Worm (Caenorhabditis elegans) whole organism, late embryonic: ENCODE results near the gene Y11D7A.5.

ENCODE experiments used
- F13H6.1 ChIP-seq: sonication (generic microtip); optimal IDR thresholded peaks from 2 replicates; lab custom pipeline; 2016; ENCODE audit warnings: missing genetic modification characterization, missing compliant biosample characterization
- K02D7.2 ChIP-seq: sonication (generic microtip); optimal IDR thresholded peaks from 2 replicates; lab custom pipeline; 2017; ENCODE audit warnings: mild to moderate bottlenecking, missing genetic modification characterization, missing compliant biosample characterization
- ama-1 ChIP-seq: fragments of 150-350 bp; optimal IDR thresholded peaks from 2 replicates; lab custom pipeline; 2014
- dmd-4 ChIP-seq: sonication (generic microtip); optimal IDR thresholded peaks from 2 replicates; lab custom pipeline; 2016; ENCODE audit warnings: borderline replicate concordance, missing genetic modification characterization, missing compliant biosample characterization
- elt-2 ChIP-seq: sonication (generic microtip); optimal IDR thresholded peaks from 2 replicates; lab custom pipeline; 2016; ENCODE audit warnings: missing genetic modification reagents, missing genetic modification characterization, missing compliant biosample characterization
- fkh-6 ChIP-seq: sonication (generic microtip); optimal IDR thresholded peaks from 2 replicates; lab custom pipeline; 2016; ENCODE audit warnings: missing genetic modification characterization, missing compliant biosample characterization
- lin-11 ChIP-seq: fragments of 200-800 bp; sonication (Bioruptor generic); optimal IDR thresholded peaks from 2 replicates; lab custom pipeline; 2018; ENCODE audit warnings: mild to moderate bottlenecking, missing genetic modification characterization, missing compliant biosample characterization
- pha-2 ChIP-seq: sonication (generic microtip); optimal IDR thresholded peaks from 2 replicates; lab custom pipeline; 2017; ENCODE audit warnings: mild to moderate bottlenecking, missing genetic modification characterization, missing compliant biosample characterization
- pqm-1 ChIP-seq: sonication (generic microtip); optimal IDR thresholded peaks from 2 replicates; lab custom pipeline; 2016; ENCODE audit warnings: missing genetic modification characterization, missing compliant biosample characterization
- sdc-2 ChIP-seq: sonication (generic microtip); optimal IDR thresholded peaks from 2 replicates; lab custom pipeline; 2016; ENCODE audit warnings: missing genotype, missing genetic modification characterization, missing compliant biosample characterization
- tbx-7 ChIP-seq: sonication (generic microtip); optimal IDR thresholded peaks from 2 replicates; lab custom pipeline; 2016; ENCODE audit warnings: missing genotype, missing genetic modification characterization, missing compliant biosample characterization

DNA sequence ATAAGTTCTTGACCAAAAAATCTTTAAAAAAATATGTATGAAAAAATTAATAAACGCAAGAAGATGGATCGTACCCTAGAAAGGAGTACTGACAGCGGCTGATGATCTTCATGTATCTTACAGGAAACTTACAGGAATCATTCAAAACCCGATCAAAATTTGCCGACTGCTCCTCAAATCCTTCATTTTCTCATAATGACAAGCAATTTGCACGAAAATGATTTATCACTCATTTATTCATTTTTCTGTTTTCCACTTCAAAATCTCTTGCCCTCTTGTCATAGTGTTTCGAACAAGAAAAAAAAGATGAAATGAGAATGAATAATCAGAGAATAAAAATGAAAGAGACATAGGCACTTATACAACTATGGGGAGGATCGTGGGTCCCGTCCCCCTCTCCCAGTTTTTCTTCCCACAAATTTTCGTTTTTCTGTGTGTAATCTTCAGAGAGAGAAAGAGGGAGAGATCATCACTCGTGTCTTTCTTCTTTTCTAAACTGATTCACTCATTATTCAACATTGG lies 28.7 kb upstream of the Y11D7A.5 start, which contains the start of gene nmy-3:
- TF ChIP-seq pha-2 (tag; lab: Kevin White, UChicago) = no peak
- TF ChIP-seq pqm-1 = no peak
- no peak for TF ChIP-seq lin-11 (tag; lab: Kevin White, UChicago)
- no peak for TF ChIP-seq sdc-2 (tag; lab: Kevin White, UChicago)
- no peak for TF ChIP-seq ama-1 (lab: Kevin White, UChicago)
- TF ChIP-seq elt-2 = no peak
- no peak for TF ChIP-seq fkh-6 (tag; lab: Kevin White, UChicago)
- TF ChIP-seq K02D7.2 (tag; lab: Kevin White, UChicago) = no peak
- TF ChIP-seq tbx-7 = no peak
- no peak for TF ChIP-seq F13H6.1 (tag; lab: Kevin White, UChicago)
- no peak for TF ChIP-seq dmd-4 (tag; lab: Kevin White, UChicago)
